Worm (Caenorhabditis elegans): ENCODE results near the gene best-16.
A peak's percentile ranks its signal among the peaks of the same experiment; 100 is the strongest.

Gene best-16

DNA sequence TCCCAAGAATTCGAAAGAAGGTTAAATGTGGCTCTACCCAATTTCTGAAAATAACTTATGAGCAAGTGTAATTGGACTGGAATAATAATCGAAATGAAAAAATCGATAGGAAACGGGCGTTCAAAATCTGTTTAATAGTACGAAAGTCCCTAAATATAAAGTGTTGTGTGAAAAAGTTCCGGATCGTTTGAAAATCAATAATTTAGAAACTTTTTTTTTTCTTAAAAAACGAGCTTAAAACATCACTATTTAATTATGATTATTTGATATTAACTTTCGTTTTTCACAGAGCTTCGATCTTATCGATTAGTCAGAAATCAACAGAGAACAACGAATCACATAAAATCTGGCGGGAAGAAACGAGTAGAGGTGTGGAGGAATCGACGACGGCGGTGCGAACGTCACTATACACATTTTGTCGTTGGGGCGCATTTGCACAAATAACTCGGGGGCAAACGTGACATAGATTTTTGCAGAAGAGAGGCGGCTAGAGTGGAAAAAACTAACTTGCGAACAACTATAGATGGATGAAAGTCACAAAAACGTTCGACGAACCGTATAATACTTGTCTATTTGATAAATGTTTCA is 50.9 kb downstream of the best-16 start, which contains the start of gene hecd-1:
TSS of gene hecd-1 (minus strand) at position 51 of the 588 bp plus-strand sequence.
- TF ChIP-seq daf-19 (GFP tag; conservative IDR thresholded peaks at IDR 0.05) (no peak), nhr-102 (tag; optimal IDR thresholded peaks at IDR 0.05) (no peak), attf-4 (tag; optimal IDR thresholded peaks at IDR 0.05) (no peak), nhr-28 (tag; optimal IDR thresholded peaks at IDR 0.05) (peak; percentile 40), hlh-11 (tag; optimal IDR thresholded peaks at IDR 0.05) (peak; percentile 14), skn-1 (tag; optimal IDR thresholded peaks at IDR 0.05) (no peak), ceh-62 (tag; optimal IDR thresholded peaks at IDR 0.05) (no peak), lin-29 (GFP tag; IDR thresholded peaks at IDR 0.05) (no peak), mdl-1 (tag; optimal IDR thresholded peaks at IDR 0.05) (peak in 1 of 2 experiments; percentile 25), hif-1 (tag; optimal IDR thresholded peaks at IDR 0.05) (no peak), dmd-9 (GFP tag; IDR thresholded peaks at IDR 0.05) (no peak), hmg-1.1 (GFP tag; IDR thresholded peaks at IDR 0.05) (no peak), egl-27 (tag; optimal IDR thresholded peaks at IDR 0.05) (no peak), lin-38 (GFP tag; IDR thresholded peaks at IDR 0.05) (peak; percentile 68), mxl-3 (GFP tag; optimal IDR thresholded peaks at IDR 0.05) (peak; percentile 37), ama-1 (optimal IDR thresholded peaks at IDR 0.05) (no peak), mdt-29 (GFP tag; IDR thresholded peaks at IDR 0.05) (no peak), lin-1 (GFP tag; IDR thresholded peaks at IDR 0.05) (no peak), nhr-42 (GFP tag; IDR thresholded peaks at IDR 0.05) (no peak), Y48G9A.11 (GFP tag; IDR thresholded peaks at IDR 0.05) (no peak), rbr-2 (tag; optimal IDR thresholded peaks at IDR 0.05) (no peak), set-16 (GFP tag; IDR thresholded peaks at IDR 0.05) (no peak), lir-3 (tag; optimal IDR thresholded peaks at IDR 0.05) (no peak), unc-39 (tag; optimal IDR thresholded peaks at IDR 0.05) (no peak), fkh-10 (GFP tag; optimal IDR thresholded peaks at IDR 0.05) (no peak), mxl-2 (GFP tag; conservative IDR thresholded peaks at IDR 0.05) (no peak), F10B5.3 (tag; optimal IDR thresholded peaks at IDR 0.05) (no peak), nhr-77 (tag; optimal IDR thresholded peaks at IDR 0.05) (no peak), ZK337.2 (GFP tag; IDR thresholded peaks at IDR 0.05) (no peak), dmd-6 (GFP tag; IDR thresholded peaks at IDR 0.05) (no peak), daf-12 (tag; optimal IDR thresholded peaks at IDR 0.05) (no peak), gei-8 (GFP tag; optimal IDR thresholded peaks at IDR 0.05) (no peak), spr-3 (GFP tag; optimal IDR thresholded peaks at IDR 0.05) (no peak), ceh-82 (tag; optimal IDR thresholded peaks at IDR 0.05) (no peak), aha-1 (tag) (peak; percentile 79), nhr-41 (GFP tag; IDR thresholded peaks at IDR 0.05) (no peak), T20F7.1 (GFP tag; optimal IDR thresholded peaks at IDR 0.05) (no peak), dpl-1 (GFP tag; optimal IDR thresholded peaks at IDR 0.05) (peak; percentile 20), snpc-1.2 (GFP tag; IDR thresholded peaks at IDR 0.05) (no peak), mes-2 (tag; optimal IDR thresholded peaks at IDR 0.05; ENCODE audit: poor library complexity, severe bottlenecking) (peak; percentile 13), duxl-1 (tag; optimal IDR thresholded peaks at IDR 0.05; ENCODE audit: poor library complexity) (no peak), ztf-7 (tag; optimal IDR thresholded peaks at IDR 0.05) (no peak), ztf-11 (tag; optimal IDR thresholded peaks at IDR 0.05) (no peak), madf-9 (GFP tag; conservative IDR thresholded peaks at IDR 0.05) (no peak), F37D6.2 (tag; optimal IDR thresholded peaks at IDR 0.05) (no peak), spr-1 (tag; optimal IDR thresholded peaks at IDR 0.05) (no peak), F44E2.7 (GFP tag; IDR thresholded peaks at IDR 0.05) (no peak), dve-1 (tag; optimal IDR thresholded peaks at IDR 0.05; ENCODE audit: insufficient read depth) (peak; percentile 16), F26F4.8 (GFP tag; conservative IDR thresholded peaks at IDR 0.05) (no peak), cey-2 (tag; optimal IDR thresholded peaks at IDR 0.05; ENCODE audit: borderline replicate concordance, insufficient read depth) (no peak), ceh-28 (tag; optimal IDR thresholded peaks at IDR 0.05) (no peak)

All from whole organism, L4 larva.